Worm (Caenorhabditis elegans) whole organism, young adult: Measurements from ENCODE around the gene srz-64.

Source experiments
- B0261.1 ChIP-seq: sonication (generic microtip); optimal IDR thresholded peaks from 2 replicates; lab custom pipeline; 2016; ENCODE audit warnings: mild to moderate bottlenecking, missing genetic modification characterization, moderate library complexity, missing compliant biosample characterization
- B0336.3 ChIP-seq: fragments of 200-800 bp; sonication (Bioruptor generic); IDR thresholded peaks from 2 replicates; pipeline ENCODE4 v1.3.6; 2022; ENCODE audit warnings: missing genetic modification characterization, missing compliant biosample characterization
- C06A6.2 ChIP-seq: fragments of 200-800 bp; sonication (Bioruptor generic); conservative IDR thresholded peaks from 2 replicates; pipeline ENCODE4 v1.3.6; 2022; ENCODE audit warnings: missing genetic modification characterization, missing compliant biosample characterization
- C17E4.6 ChIP-seq: fragments of 200-800 bp; sonication (Bioruptor generic); IDR thresholded peaks from 2 replicates; pipeline ENCODE4 v1.3.6; 2022; ENCODE audit warnings: missing genetic modification reagents, missing genetic modification characterization, missing compliant biosample characterization
- F23B12.7 ChIP-seq: sonication (generic microtip); optimal IDR thresholded peaks from 2 replicates; lab custom pipeline; 2017; ENCODE audit warnings: missing genetic modification characterization, mild to moderate bottlenecking, missing compliant biosample characterization, antibody characterized with exemption, moderate library complexity; ENCODE audit not compliant: insufficient read depth
- F33H1.4 ChIP-seq: fragments of 200-800 bp; sonication (Bioruptor generic); IDR thresholded peaks from 2 replicates; pipeline ENCODE4 v1.3.6; 2022; ENCODE audit warnings: missing genetic modification reagents, missing genetic modification characterization, missing compliant biosample characterization
- F39B2.1 ChIP-seq: fragments of 200-800 bp; sonication (Bioruptor generic); IDR thresholded peaks from 2 replicates; pipeline ENCODE4 v1.3.6; 2022; ENCODE audit warnings: missing genetic modification reagents, missing genetic modification characterization, missing compliant biosample characterization
- F57C9.4 ChIP-seq: sonication (generic microtip); optimal IDR thresholded peaks from 2 replicates; lab custom pipeline; 2017; ENCODE audit warnings: mild to moderate bottlenecking, missing genetic modification characterization, missing compliant biosample characterization
- T07F8.4 ChIP-seq: sonication (generic microtip); optimal IDR thresholded peaks from 2 replicates; lab custom pipeline; 2016; ENCODE audit warnings: mild to moderate bottlenecking, missing genetic modification characterization, moderate library complexity, missing compliant biosample characterization
- Y53F4B.3 ChIP-seq: fragments of 200-800 bp; sonication (Bioruptor generic); IDR thresholded peaks from 2 replicates; pipeline ENCODE4 v1.3.6; 2022; ENCODE audit warnings: missing genetic modification reagents, missing genetic modification characterization, missing compliant biosample characterization
- Y67H2A.10 ChIP-seq: fragments of 200-800 bp; sonication (Bioruptor generic); conservative IDR thresholded peaks from 2 replicates; pipeline ENCODE4 v1.3.6; 2022; ENCODE audit warnings: missing genetic modification reagents, missing genetic modification characterization, missing compliant biosample characterization
- Y95B8A.8 ChIP-seq: fragments of 200-800 bp; sonication (Bioruptor generic); IDR thresholded peaks from 2 replicates; pipeline ENCODE4 v1.3.6; 2022; ENCODE audit warnings: missing genetic modification reagents, missing genetic modification characterization, missing compliant biosample characterization
- aptf-2 ChIP-seq: fragments of 200-800 bp; sonication (Bioruptor generic); conservative IDR thresholded peaks from 2 replicates; pipeline ENCODE4 v1.3.6; 2022; ENCODE audit warnings: missing genetic modification reagents, missing genetic modification characterization, missing compliant biosample characterization
- attf-6 ChIP-seq: fragments of 200-800 bp; sonication (Bioruptor generic); IDR thresholded peaks from 2 replicates; pipeline ENCODE4 v1.3.6; 2022; ENCODE audit warnings: missing genetic modification reagents, missing genetic modification characterization, missing compliant biosample characterization
- bed-2 ChIP-seq: fragments of 200-800 bp; sonication (Bioruptor generic); IDR thresholded peaks from 2 replicates; pipeline ENCODE4 v1.3.6; 2022; ENCODE audit warnings: missing genetic modification reagents, missing genetic modification characterization, missing compliant biosample characterization
- ceh-27 ChIP-seq: fragments of 200-800 bp; sonication (Bioruptor generic); optimal IDR thresholded peaks from 2 replicates; lab custom pipeline; 2018; ENCODE audit warnings: mild to moderate bottlenecking, missing genetic modification characterization, moderate library complexity, missing compliant biosample characterization
- ceh-40 ChIP-seq: fragments of 200-800 bp; sonication (Bioruptor generic); IDR thresholded peaks from 2 replicates; pipeline ENCODE4 v1.3.6; 2022; ENCODE audit warnings: missing genetic modification characterization, missing compliant biosample characterization
- ceh-58 ChIP-seq: fragments of 200-800 bp; sonication (Bioruptor generic); IDR thresholded peaks from 2 replicates; pipeline ENCODE4 v1.3.6; 2022; ENCODE audit warnings: missing genetic modification characterization, missing compliant biosample characterization
- ceh-91 ChIP-seq: fragments of 200-800 bp; sonication (Bioruptor generic); IDR thresholded peaks from 2 replicates; pipeline ENCODE4 v1.3.6; 2022; ENCODE audit warnings: missing genetic modification reagents, missing genetic modification characterization, missing compliant biosample characterization
- chd-7 ChIP-seq: sonication (generic microtip); optimal IDR thresholded peaks from 2 replicates; lab custom pipeline; 2016; ENCODE audit warnings: mild to moderate bottlenecking, missing genetic modification characterization, moderate library complexity, missing compliant biosample characterization
- egl-18 ChIP-seq: fragments of 200-800 bp; sonication (Bioruptor generic); IDR thresholded peaks from 2 replicates; pipeline ENCODE4 v1.3.6; 2022; ENCODE audit warnings: missing genetic modification reagents, missing genetic modification characterization, missing compliant biosample characterization
- egl-44 ChIP-seq: fragments of 200-800 bp; sonication (Bioruptor generic); IDR thresholded peaks from 2 replicates; pipeline ENCODE4 v1.3.6; 2022; ENCODE audit warnings: missing genetic modification reagents, missing genetic modification characterization, missing compliant biosample characterization
- hlh-12 ChIP-seq: sonication (generic microtip); optimal IDR thresholded peaks from 2 replicates; lab custom pipeline; 2016; ENCODE audit warnings: missing genetic modification characterization, missing compliant biosample characterization
- hmg-1.2 ChIP-seq: fragments of 200-800 bp; sonication (Bioruptor generic); IDR thresholded peaks from 2 replicates; pipeline ENCODE4 v1.3.6; 2022; ENCODE audit warnings: missing genetic modification reagents, missing genetic modification characterization, missing compliant biosample characterization
- let-526 ChIP-seq: fragments of 200-800 bp; sonication (Bioruptor generic); IDR thresholded peaks from 2 replicates; pipeline ENCODE4 v1.3.6; 2022; ENCODE audit warnings: missing genetic modification reagents, missing genetic modification characterization, missing compliant biosample characterization
- let-607 ChIP-seq, 2 experiments: fragments of 200-800 bp in 1 of 2; sonication (Bioruptor generic) in 1 of 2; sonication (generic microtip) in 1 of 2; optimal IDR thresholded peaks; 2 replicates each; lab custom pipeline; 2016 to 2018; ENCODE audit warnings: mild to moderate bottlenecking in 2 of 2, missing compliant biosample characterization in 2 of 2, missing genetic modification characterization in 2 of 2, moderate library complexity in 2 of 2, missing genotype in 1 of 2
- lin-54 ChIP-seq: fragments of 200-800 bp; sonication (Bioruptor generic); optimal IDR thresholded peaks from 2 replicates; lab custom pipeline; 2018; ENCODE audit warnings: mild to moderate bottlenecking, missing genetic modification characterization, missing compliant biosample characterization
- lsl-1 ChIP-seq: fragments of 200-800 bp; sonication (Bioruptor generic); optimal IDR thresholded peaks from 2 replicates; lab custom pipeline; 2018; ENCODE audit warnings: mild to moderate bottlenecking, missing genetic modification characterization, moderate library complexity, missing compliant biosample characterization
- madf-10 ChIP-seq: sonication (generic microtip); optimal IDR thresholded peaks from 2 replicates; lab custom pipeline; 2016; ENCODE audit warnings: mild to moderate bottlenecking, missing genetic modification characterization, missing compliant biosample characterization
- madf-3 ChIP-seq: fragments of 200-800 bp; sonication (Bioruptor generic); IDR thresholded peaks from 2 replicates; pipeline ENCODE4 v1.3.6; 2022; ENCODE audit warnings: missing genetic modification reagents, missing genetic modification characterization, missing compliant biosample characterization
- madf-6 ChIP-seq: fragments of 200-800 bp; sonication (Bioruptor generic); IDR thresholded peaks from 2 replicates; pipeline ENCODE4 v1.3.6; 2022; ENCODE audit warnings: missing genetic modification reagents, missing genetic modification characterization, missing compliant biosample characterization
- madf-8 ChIP-seq: fragments of 200-800 bp; sonication (Bioruptor generic); conservative IDR thresholded peaks from 2 replicates; pipeline ENCODE4 v1.3.6; 2022; ENCODE audit warnings: missing genetic modification reagents, missing genetic modification characterization, missing compliant biosample characterization
- mcd-1 ChIP-seq: fragments of 200-800 bp; sonication (Bioruptor generic); IDR thresholded peaks from 2 replicates; pipeline ENCODE4 v1.3.6; 2022; ENCODE audit warnings: missing genetic modification reagents, missing genetic modification characterization, missing compliant biosample characterization
- nfya-2 ChIP-seq: fragments of 200-800 bp; sonication (Bioruptor generic); IDR thresholded peaks from 2 replicates; pipeline ENCODE4 v1.3.6; 2022; ENCODE audit warnings: missing genetic modification reagents, missing genetic modification characterization, missing compliant biosample characterization
- nfyb-1 ChIP-seq: fragments of 200-800 bp; sonication (Bioruptor generic); IDR thresholded peaks from 2 replicates; pipeline ENCODE4 v1.3.6; 2022; ENCODE audit warnings: missing genetic modification reagents, missing genetic modification characterization, missing compliant biosample characterization
- nhr-120 ChIP-seq: fragments of 200-800 bp; sonication (Bioruptor generic); IDR thresholded peaks from 2 replicates; pipeline ENCODE4 v1.3.6; 2022; ENCODE audit warnings: missing genetic modification characterization, missing compliant biosample characterization
- nhr-27 ChIP-seq: fragments of 200-800 bp; sonication (Bioruptor generic); optimal IDR thresholded peaks from 2 replicates; lab custom pipeline; 2018; ENCODE audit warnings: mild to moderate bottlenecking, missing genetic modification characterization, moderate library complexity, missing compliant biosample characterization
- nhr-90 ChIP-seq: sonication (generic microtip); optimal IDR thresholded peaks from 2 replicates; lab custom pipeline; 2016; ENCODE audit warnings: missing genotype, mild to moderate bottlenecking, missing genetic modification characterization, missing compliant biosample characterization
- rec-8 ChIP-seq, 2 experiments: sonication (generic microtip); optimal IDR thresholded peaks; 2 replicates each; lab custom pipeline; 2016; ENCODE audit warnings: mild to moderate bottlenecking in 2 of 2, missing genetic modification characterization in 2 of 2, missing genetic modification reagents in 2 of 2, missing genotype in 2 of 2, missing biosample characterization in 1 of 2, missing compliant biosample characterization in 1 of 2, moderate library complexity in 1 of 2
- snpc-1.3 ChIP-seq: sonication (generic microtip); optimal IDR thresholded peaks from 2 replicates; lab custom pipeline; 2017; ENCODE audit warnings: missing genetic modification characterization, mild to moderate bottlenecking, missing compliant biosample characterization, antibody characterized with exemption, moderate library complexity, missing genotype, missing genetic modification reagents; ENCODE audit not compliant: insufficient read depth
- snpc-4 ChIP-seq, 5 experiments: fragments of 150-350 bp in 1 of 5; sonication (generic microtip) in 4 of 5; optimal IDR thresholded peaks; 2 replicates each; lab custom pipeline; 2014 to 2018; ENCODE audit warnings: missing genetic modification characterization in 5 of 5, missing biosample characterization in 3 of 5, antibody characterized with exemption in 2 of 5, mild to moderate bottlenecking in 2 of 5, missing compliant biosample characterization in 2 of 5, missing genotype in 2 of 5, moderate library complexity in 2 of 5, missing genetic modification reagents in 1 of 5
- tbx-9 ChIP-seq: sonication (generic microtip); optimal IDR thresholded peaks from 2 replicates; lab custom pipeline; 2016; ENCODE audit warnings: borderline replicate concordance, missing genetic modification characterization, inconsistent platforms, missing compliant biosample characterization
- tlf-1 ChIP-seq: fragments of 200-800 bp; sonication (Bioruptor generic); optimal IDR thresholded peaks from 2 replicates; lab custom pipeline; 2018; ENCODE audit warnings: mild to moderate bottlenecking, missing genetic modification characterization, missing compliant biosample characterization
- unc-62 ChIP-seq: fragments of 150-350 bp; optimal IDR thresholded peaks from 2 replicates; lab custom pipeline; 2014; ENCODE audit warnings: missing biosample characterization, missing genetic modification reagents, missing genetic modification characterization
- zfh-2 ChIP-seq: fragments of 200-800 bp; sonication (Bioruptor generic); conservative IDR thresholded peaks from 2 replicates; pipeline ENCODE4 v1.3.6; 2022; ENCODE audit warnings: missing genetic modification reagents, missing genetic modification characterization, missing compliant biosample characterization
- ztf-22 ChIP-seq: fragments of 200-800 bp; sonication (Bioruptor generic); optimal IDR thresholded peaks from 2 replicates; lab custom pipeline; 2018; ENCODE audit warnings: mild to moderate bottlenecking, missing genetic modification characterization, moderate library complexity, missing compliant biosample characterization
- ztf-28 ChIP-seq: fragments of 200-800 bp; sonication (Bioruptor generic); IDR thresholded peaks from 2 replicates; pipeline ENCODE4 v1.3.6; 2022; ENCODE audit warnings: missing genetic modification reagents, missing genetic modification characterization, missing compliant biosample characterization

srz-64 gene

ce11 chrII:1320412-1320811 lies 27.4 kb upstream of the srz-64 start (continued):
- peak; percentile 90 for TF ChIP-seq Y67H2A.10 (GFP tag; lab: Robert Waterston, UW)
- peak; percentile 80 for TF ChIP-seq snpc-1.3 (tag; lab: Kevin White, UChicago)
- peak; percentile 81; the same call in 1 of the 2 replicates for TF ChIP-seq egl-18
- TF ChIP-seq F57C9.4 (tag; lab: Kevin White, UChicago), result peak; percentile 73
- TF ChIP-seq C06A6.2 (GFP tag; lab: Robert Waterston, UW), result peak; percentile 87
- peak; percentile 66 for TF ChIP-seq unc-62 (GFP tag; lab: Kevin White, UChicago)
- no peak for TF ChIP-seq ceh-40 (GFP tag; lab: Robert Waterston, UW)
- TF ChIP-seq attf-6, result peak; percentile 80
- TF ChIP-seq madf-10 (tag; lab: Kevin White, UChicago), result peak; percentile 77
- TF ChIP-seq ztf-28 (GFP tag; lab: Robert Waterston, UW), result peak; percentile 94
- peak; percentile 97 for TF ChIP-seq Y95B8A.8 (GFP tag; lab: Robert Waterston, UW)
- TF ChIP-seq let-526, result peak; percentile 90
- peak; percentile 100 for TF ChIP-seq lin-54 (GFP tag; lab: Kevin White, UChicago)
- TF ChIP-seq zfh-2 (GFP tag; lab: Robert Waterston, UW), result peak; percentile 84
- TF ChIP-seq aptf-2, result peak; percentile 89
- TF ChIP-seq B0261.1 (tag; lab: Kevin White, UChicago), result peak; percentile 34
- no peak for TF ChIP-seq nhr-120 (GFP tag; lab: Robert Waterston, UW)
- TF ChIP-seq let-607 (tag; optimal IDR thresholded peaks at IDR 0.05; lab: Kevin White, UChicago), result peak; percentile 81 to 89
- no peak for TF ChIP-seq rec-8 (tag; optimal IDR thresholded peaks at IDR 0.05; lab: Kevin White, UChicago)
- peak; percentile 98 for TF ChIP-seq ceh-27 (GFP tag; lab: Kevin White, UChicago)
- TF ChIP-seq B0336.3 (GFP tag; lab: Robert Waterston, UW), result peak; percentile 98
- TF ChIP-seq T07F8.4 (tag; lab: Kevin White, UChicago), result no peak
- peak; percentile 20 for TF ChIP-seq nhr-27 (tag; lab: Kevin White, UChicago)
- peak; percentile 75 for TF ChIP-seq ztf-22 (GFP tag; lab: Kevin White, UChicago)
- TF ChIP-seq ceh-91 (GFP tag; lab: Robert Waterston, UW), result peak; percentile 90
- TF ChIP-seq tlf-1, result peak; percentile 97
- peak; percentile 93 for TF ChIP-seq egl-44 (GFP tag; lab: Robert Waterston, UW)
- peak; percentile 95 for TF ChIP-seq mcd-1 (GFP tag; lab: Robert Waterston, UW)
- TF ChIP-seq hmg-1.2 (GFP tag; lab: Robert Waterston, UW), result peak; percentile 96
- TF ChIP-seq tbx-9 (tag; lab: Kevin White, UChicago), result no peak
- TF ChIP-seq lsl-1 (GFP tag; lab: Kevin White, UChicago), result peak; percentile 84
- peak; percentile 36 for TF ChIP-seq snpc-4 (GFP tag; optimal IDR thresholded peaks at IDR 0.05; lab: Kevin White, UChicago)
- peak; percentile 71 to 85 (median 77) for TF ChIP-seq snpc-4 (tag; optimal IDR thresholded peaks at IDR 0.05; lab: Kevin White, UChicago)
- TF ChIP-seq madf-6 (GFP tag; lab: Robert Waterston, UW), result peak; percentile 92
- peak; percentile 84 for TF ChIP-seq F33H1.4 (GFP tag; lab: Robert Waterston, UW)
- TF ChIP-seq F39B2.1, result 0 out of 2 replicates have a peak, but pooled peaks have one; percentile 43
- TF ChIP-seq Y53F4B.3 (GFP tag; lab: Robert Waterston, UW), result peak; percentile 78; the same call in 1 of the 2 replicates
- TF ChIP-seq hlh-12 (tag; lab: Kevin White, UChicago), result no peak
- peak; percentile 72 for TF ChIP-seq madf-8 (GFP tag; lab: Robert Waterston, UW)
- TF ChIP-seq nfya-2 (GFP tag; lab: Robert Waterston, UW), result no peak
- peak; percentile 72 for TF ChIP-seq nhr-90 (tag; lab: Kevin White, UChicago)
- TF ChIP-seq bed-2 (GFP tag; lab: Robert Waterston, UW), result peak; percentile 67; the same call in 1 of the 2 replicates
- TF ChIP-seq C17E4.6 (GFP tag; lab: Robert Waterston, UW), result peak; percentile 87
- peak; percentile 96 for TF ChIP-seq nfyb-1 (GFP tag; lab: Robert Waterston, UW)
- peak; percentile 96 for TF ChIP-seq madf-3 (GFP tag; lab: Robert Waterston, UW)
- peak; percentile 47; the same call in 1 of the 2 replicates for TF ChIP-seq ceh-58 (GFP tag; lab: Robert Waterston, UW)
- peak; percentile 89 for TF ChIP-seq chd-7 (tag; lab: Kevin White, UChicago)
- peak; percentile 97 for TF ChIP-seq F23B12.7 (tag; lab: Kevin White, UChicago)
